Worm (Caenorhabditis elegans): ENCODE results near the gene ckc-1.

- TF ChIP-seq pes-1 (GFP tag; IDR thresholded peaks at IDR 0.05) (no peak), ama-1 (optimal IDR thresholded peaks at IDR 0.05) (no peak), hnd-1 (tag; optimal IDR thresholded peaks at IDR 0.05) (no peak), hmbx-1 (tag; optimal IDR thresholded peaks at IDR 0.05) (no peak), tra-4 (tag; optimal IDR thresholded peaks at IDR 0.05) (no peak), scrt-1 (GFP tag; IDR thresholded peaks at IDR 0.05) (no peak), F13C5.2 (tag; optimal IDR thresholded peaks at IDR 0.05) (no peak)
Measured at ce11 chrX:3554117-3554516, 22.3 kb upstream of the ckc-1 start.
